Fruit fly (Drosophila melanogaster): ENCODE measurements around the gene CG4332.

The CG4332 gene

DNA sequence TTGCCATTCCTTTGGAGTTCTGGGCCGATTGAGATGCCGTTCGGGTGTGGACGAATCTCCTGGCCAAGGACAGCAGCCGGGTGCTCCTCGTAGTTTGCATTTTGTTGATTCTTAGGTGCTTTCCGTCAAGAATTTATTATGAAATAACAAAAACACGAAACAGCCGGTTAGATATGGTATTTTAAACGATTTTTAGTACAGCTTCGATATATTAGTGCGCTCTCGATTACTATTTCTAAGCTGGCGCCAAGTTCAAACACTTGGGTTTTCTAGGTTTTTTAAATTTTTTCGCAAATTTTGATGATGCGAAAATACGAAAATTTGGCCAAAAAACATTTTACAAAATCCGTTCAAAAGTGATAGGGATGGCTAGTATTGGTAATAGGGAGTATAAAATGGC is 39.4 kb downstream of the CG4332 start, which contains the start of gene Coq5:
Coq5 (minus strand) TSS at position 303 of the 400 bp plus-strand sequence.
- no peak for TF ChIP-seq CG12605 (GFP tag; IDR thresholded peaks at IDR 0.05)
- no peak for TF ChIP-seq CG15710 (tag; optimal IDR thresholded peaks at IDR 0.05)
- TF ChIP-seq CG34367 (tag; optimal IDR thresholded peaks at IDR 0.05): no peak
- TF ChIP-seq gl (tag; optimal IDR thresholded peaks at IDR 0.05): no peak
- TF ChIP-seq Pif1A (GFP tag; optimal IDR thresholded peaks at IDR 0.05): no peak
- TF ChIP-seq rn (GFP tag; IDR thresholded peaks at IDR 0.05): no peak

- TF ChIP-seq CG14655 (GFP tag; optimal IDR thresholded peaks at IDR 0.05): no peak
- TF ChIP-seq CG8301 (tag; optimal IDR thresholded peaks at IDR 0.05): no peak
- TF ChIP-seq CG17806 (tag; optimal IDR thresholded peaks at IDR 0.05): no peak
- TF ChIP-seq fd96Ca (GFP tag; IDR thresholded peaks at IDR 0.05): no peak
- TF ChIP-seq gl (tag; optimal IDR thresholded peaks at IDR 0.05): no peak
- no peak for TF ChIP-seq CG8159 (tag; optimal IDR thresholded peaks at IDR 0.05)
- TF ChIP-seq rn (GFP tag; IDR thresholded peaks at IDR 0.05): no peak
- TF ChIP-seq CG34367 (tag; optimal IDR thresholded peaks at IDR 0.05): no peak
- TF ChIP-seq CG4496 (GFP tag; IDR thresholded peaks at IDR 0.05): no peak
- no peak for TF ChIP-seq CG10348 (GFP tag; IDR thresholded peaks at IDR 0.05)
- no peak for TF ChIP-seq EcR (GFP tag; optimal IDR thresholded peaks at IDR 0.05)
- no peak for TF ChIP-seq CG13204 (GFP tag; optimal IDR thresholded peaks at IDR 0.05)
- no peak for TF ChIP-seq CG32121 (GFP tag; IDR thresholded peaks at IDR 0.05)
- TF ChIP-seq CG12605 (GFP tag; IDR thresholded peaks at IDR 0.05): no peak
- TF ChIP-seq Pif1B (GFP tag; optimal IDR thresholded peaks at IDR 0.05): no peak
- no peak for TF ChIP-seq Snoo (tag; optimal IDR thresholded peaks at IDR 0.05)
- no peak for TF ChIP-seq Ets98B (GFP tag; IDR thresholded peaks at IDR 0.05)
- TF ChIP-seq CG9948 (tag; optimal IDR thresholded peaks at IDR 0.05): no peak
- no peak for TF ChIP-seq Pif1A (GFP tag; optimal IDR thresholded peaks at IDR 0.05)
- no peak for TF ChIP-seq CG15710 (tag; optimal IDR thresholded peaks at IDR 0.05)
Measured at dm6 chrX:13202162-13202561, 47.3 kb downstream of the CG4332 start, which contains the start of gene CG44437. Gene CG44437, minus strand, starts transcription at chrX:13202262.

dm6 chrX:13204718-13205117 is 49.9 kb downstream of the CG4332 start:
- TF ChIP-seq CG9948 (tag; optimal IDR thresholded peaks at IDR 0.05) (no peak), gl (tag; optimal IDR thresholded peaks at IDR 0.05) (no peak), CG8159 (tag; optimal IDR thresholded peaks at IDR 0.05) (no peak), CG13204 (GFP tag; optimal IDR thresholded peaks at IDR 0.05) (no peak)
